Fruit fly (Drosophila melanogaster) whole organism, prepupa: ENCODE measurements around the gene CG31810.

Source experiments
- CG10631 ChIP-seq: fragments of 200-800 bp; sonication (Bioruptor generic); optimal IDR thresholded peaks from 2 replicates; lab custom pipeline; 2016; ENCODE audit warnings: missing biosample characterization, missing genetic modification characterization
- CG32006 ChIP-seq: fragments of 200-800 bp; sonication (Bioruptor generic); optimal IDR thresholded peaks from 3 replicates; lab custom pipeline; 2017; ENCODE audit warnings: missing biosample characterization, mild to moderate bottlenecking, missing genetic modification characterization
- CG8632 ChIP-seq: fragments of 200-800 bp; sonication (Bioruptor generic); optimal IDR thresholded peaks from 3 replicates; lab custom pipeline; 2016; ENCODE audit warnings: missing biosample characterization, missing genetic modification characterization
- Lpt ChIP-seq: fragments of 200-800 bp; sonication (Bioruptor generic); optimal IDR thresholded peaks from 3 replicates; lab custom pipeline; 2016; ENCODE audit warnings: missing biosample characterization, missing genetic modification characterization
- Sox102F ChIP-seq: fragments of 200-800 bp; sonication (Bioruptor generic); optimal IDR thresholded peaks from 2 replicates; lab custom pipeline; 2016; ENCODE audit warnings: missing biosample characterization, mild to moderate bottlenecking, missing genetic modification characterization
- acj6 ChIP-seq: fragments of 200-800 bp; sonication (Bioruptor generic); optimal IDR thresholded peaks from 3 replicates; lab custom pipeline; 2016; ENCODE audit warnings: missing biosample characterization, missing genetic modification characterization
- dac ChIP-seq: fragments of 200-800 bp; sonication (Bioruptor generic); optimal IDR thresholded peaks from 2 replicates; lab custom pipeline; 2017; ENCODE audit warnings: missing biosample characterization, mild to moderate bottlenecking, missing genetic modification characterization

DNA sequence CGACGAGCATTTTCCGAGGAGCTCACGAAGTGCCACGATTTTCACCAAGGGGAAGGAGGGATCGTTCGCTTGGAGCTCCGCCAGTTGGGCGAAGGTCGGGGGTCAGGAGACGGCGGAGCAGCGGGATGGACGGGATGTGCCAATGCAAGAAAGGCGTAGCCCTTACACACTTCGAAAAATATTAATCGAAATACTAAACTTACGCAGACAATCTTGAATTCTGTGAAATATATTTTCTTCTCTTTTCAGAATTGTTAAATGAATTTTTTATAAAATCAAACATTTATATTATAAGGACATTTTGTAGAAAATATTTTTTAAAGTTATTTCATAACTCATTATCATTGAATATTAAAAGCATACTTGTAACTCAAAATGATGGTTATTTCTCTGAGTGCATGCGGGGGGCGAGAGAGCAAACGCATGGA, 16.7 kb upstream of the CG31810 start:
- peak; percentile 10 for TF ChIP-seq Lpt (GFP tag; lab: Kevin White, UChicago)
- no peak for TF ChIP-seq Sox102F (GFP tag; lab: Kevin White, UChicago)
- no peak for TF ChIP-seq dac (GFP tag; lab: Kevin White, UChicago)
- no peak for TF ChIP-seq CG8632 (GFP tag; lab: Kevin White, UChicago)
- peak; percentile 2 for TF ChIP-seq acj6 (GFP tag; lab: Kevin White, UChicago)
- TF ChIP-seq CG10631 (GFP tag; lab: Kevin White, UChicago), result peak; percentile 51
- TF ChIP-seq CG32006 (GFP tag; lab: Kevin White, UChicago), result peak; percentile 58
